Fruit fly (Drosophila melanogaster): ENCODE results near the gene Mkp.
A peak's percentile ranks its signal among the peaks of the same experiment; 100 is the strongest.

DNA sequence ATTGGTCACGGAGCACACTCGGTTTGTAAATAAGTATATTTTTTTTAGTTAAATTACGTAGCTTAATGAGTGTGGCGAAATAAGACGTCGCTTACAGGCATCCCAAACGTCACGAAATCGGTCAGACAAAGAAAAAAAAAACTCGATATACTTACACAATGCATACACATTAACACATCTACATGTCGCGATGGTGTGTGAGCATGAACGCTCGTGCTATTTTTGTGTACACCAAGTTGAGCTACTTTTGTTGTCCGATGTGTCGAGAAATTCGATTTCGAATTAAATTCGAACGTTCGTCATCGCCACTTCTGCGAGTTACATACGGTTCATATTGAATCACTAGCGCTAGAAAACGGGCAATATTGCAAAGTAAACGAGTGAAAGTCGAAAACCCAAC lies 40.8 kb upstream of the Mkp start:
- TF ChIP-seq Hr38 (GFP tag; optimal IDR thresholded peaks at IDR 0.05) = no peak
- no peak for TF ChIP-seq eg (GFP tag; IDR thresholded peaks at IDR 0.05)
- no peak for TF ChIP-seq Hr39 (GFP tag; optimal IDR thresholded peaks at IDR 0.05)
- peak; percentile 12 for TF ChIP-seq Eip93F (GFP tag; optimal IDR thresholded peaks at IDR 0.05)
- TF ChIP-seq CG34406 (GFP tag; optimal IDR thresholded peaks at IDR 0.05) = no peak
- no peak for TF ChIP-seq CG11294 (GFP tag; IDR thresholded peaks at IDR 0.05)
- TF ChIP-seq acj6 (GFP tag; optimal IDR thresholded peaks at IDR 0.05) = no peak
- no peak for TF ChIP-seq fkh (GFP tag; optimal IDR thresholded peaks at IDR 0.05)
- TF ChIP-seq CG8119 (GFP tag; IDR thresholded peaks at IDR 0.05) = no peak
- no peak for TF ChIP-seq CG31627 (GFP tag; optimal IDR thresholded peaks at IDR 0.05)
